Worm (Caenorhabditis elegans) whole organism, late embryonic: ENCODE data around the gene C05C10.2.

Source experiments
- ceh-14 ChIP-seq: sonication (generic microtip); optimal IDR thresholded peaks from 2 replicates; lab custom pipeline; 2016; ENCODE audit warnings: missing genotype, missing genetic modification characterization, missing compliant biosample characterization
- ceh-24 ChIP-seq: sonication (generic microtip); optimal IDR thresholded peaks from 2 replicates; lab custom pipeline; 2016; ENCODE audit warnings: mild to moderate bottlenecking, missing genetic modification characterization, missing compliant biosample characterization
- ceh-48 ChIP-seq: sonication (generic microtip); optimal IDR thresholded peaks from 2 replicates; lab custom pipeline; 2016; ENCODE audit warnings: missing genetic modification characterization, inconsistent platforms, missing compliant biosample characterization
- dve-1 ChIP-seq: sonication (generic microtip); optimal IDR thresholded peaks from 2 replicates; lab custom pipeline; 2017; ENCODE audit warnings: antibody characterized with exemption, mild to moderate bottlenecking, missing genetic modification characterization, missing compliant biosample characterization
- lin-11 ChIP-seq: fragments of 200-800 bp; sonication (Bioruptor generic); optimal IDR thresholded peaks from 2 replicates; lab custom pipeline; 2018; ENCODE audit warnings: mild to moderate bottlenecking, missing genetic modification characterization, missing compliant biosample characterization
- nhr-11 ChIP-seq: fragments of 150-350 bp; optimal IDR thresholded peaks from 2 replicates; lab custom pipeline; 2014; ENCODE audit warnings: missing biosample characterization, missing genetic modification characterization

DNA sequence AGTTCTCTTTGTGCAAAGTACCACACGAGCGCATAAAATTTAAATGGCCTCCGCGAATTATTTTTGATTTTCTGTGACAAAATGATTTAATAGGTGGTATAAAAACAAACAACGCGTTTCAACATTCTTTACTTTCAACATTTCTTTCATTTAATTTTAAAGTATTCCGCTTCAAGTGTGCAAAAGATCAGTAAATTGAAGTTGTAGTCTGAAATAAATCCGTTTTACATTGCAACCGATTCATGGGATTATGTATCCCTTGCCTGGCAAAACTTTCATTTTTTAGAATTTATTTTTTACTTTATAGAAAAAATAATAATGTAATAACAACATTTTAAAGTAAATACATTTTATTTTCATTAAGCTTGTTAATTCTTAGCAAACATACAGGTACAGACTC lies 27.6 kb upstream of the C05C10.2 start, which contains the start of gene F26C11.1:
- TF ChIP-seq ceh-48, result no peak
- TF ChIP-seq ceh-24, result no peak
- TF ChIP-seq lin-11, result no peak
- no peak for TF ChIP-seq dve-1 (tag; lab: Kevin White, UChicago)
- TF ChIP-seq nhr-11 (tag; lab: Kevin White, UChicago), result no peak
- TF ChIP-seq ceh-14 (tag; lab: Kevin White, UChicago), result no peak
